Worm (Caenorhabditis elegans) whole organism, L3 larva: ENCODE measurements around the gene arx-6.

Experiments
- R02D3.7 ChIP-seq: fragments of 150-350 bp; optimal IDR thresholded peaks from 2 replicates; lab custom pipeline; 2014; ENCODE audit warnings: missing biosample characterization, missing genetic modification characterization
- ZK546.5 ChIP-seq: sonication (generic microtip); optimal IDR thresholded peaks from 2 replicates; lab custom pipeline; 2017; ENCODE audit warnings: missing biosample characterization, missing genetic modification characterization
- aly-2 ChIP-seq: fragments of 150-350 bp; optimal IDR thresholded peaks from 2 replicates; lab custom pipeline; 2014; ENCODE audit warnings: missing biosample characterization, missing genetic modification characterization
- ama-1 ChIP-seq: fragments of 150-350 bp; optimal IDR thresholded peaks from 2 replicates; lab custom pipeline; 2018
- ceh-16 ChIP-seq: sonication (generic microtip); optimal IDR thresholded peaks from 2 replicates; lab custom pipeline; 2017; ENCODE audit warnings: missing biosample characterization, missing genetic modification characterization
- ceh-28 ChIP-seq: fragments of 150-350 bp; optimal IDR thresholded peaks from 2 replicates; lab custom pipeline; 2014; ENCODE audit warnings: missing biosample characterization, missing genetic modification reagents, missing genetic modification characterization
- ceh-82 ChIP-seq: fragments of 150-350 bp; optimal IDR thresholded peaks from 2 replicates; lab custom pipeline; 2014; ENCODE audit warnings: missing biosample characterization, missing genetic modification characterization
- ceh-9 ChIP-seq: sonication (generic microtip); optimal IDR thresholded peaks from 2 replicates; lab custom pipeline; 2018; ENCODE audit warnings: missing biosample characterization, missing genetic modification characterization
- daf-12 ChIP-seq: fragments of 150-350 bp; optimal IDR thresholded peaks from 2 replicates; lab custom pipeline; 2014; ENCODE audit warnings: missing biosample characterization, missing genetic modification reagents, missing genetic modification characterization
- egl-27 ChIP-seq: sonication (generic microtip); optimal IDR thresholded peaks from 4 replicates; lab custom pipeline; 2017; ENCODE audit warnings: missing biosample characterization, missing genetic modification reagents, missing genetic modification characterization
- egl-5 ChIP-seq: fragments of 150-350 bp; optimal IDR thresholded peaks from 2 replicates; lab custom pipeline; 2017; ENCODE audit warnings: missing biosample characterization, missing genetic modification reagents, missing genetic modification characterization, inconsistent platforms
- elt-1 ChIP-seq: fragments of 150-350 bp; optimal IDR thresholded peaks from 2 replicates; lab custom pipeline; 2014; ENCODE audit warnings: missing biosample characterization, missing genetic modification characterization
- elt-2 ChIP-seq: sonication (generic microtip); optimal IDR thresholded peaks from 2 replicates; lab custom pipeline; 2016; ENCODE audit warnings: missing genetic modification reagents, mild to moderate bottlenecking, missing genetic modification characterization, missing compliant biosample characterization
- elt-3 ChIP-seq, 3 experiments: fragments of 150-350 bp in 1 of 3; sonication (generic microtip) in 2 of 3; optimal IDR thresholded peaks; 2 replicates in 2 of 3; 4 replicates in 1 of 3; lab custom pipeline; 2014 to 2017; ENCODE audit warnings: missing biosample characterization in 3 of 3, missing genetic modification characterization in 3 of 3
- eor-1 ChIP-seq, 2 experiments: fragments of 150-350 bp; optimal IDR thresholded peaks; 2 replicates each; lab custom pipeline; 2014 to 2018; ENCODE audit warnings: missing biosample characterization in 2 of 2, missing genetic modification characterization in 2 of 2
- fkh-10 ChIP-seq: sonication (generic microtip); optimal IDR thresholded peaks from 2 replicates; lab custom pipeline; 2017; ENCODE audit warnings: missing biosample characterization, missing genetic modification reagents, missing genetic modification characterization
- fkh-2 ChIP-seq: fragments of 150-350 bp; optimal IDR thresholded peaks from 2 replicates; lab custom pipeline; 2014; ENCODE audit warnings: missing biosample characterization, missing genetic modification reagents, missing genetic modification characterization
- fos-1 ChIP-seq: fragments of 150-350 bp; optimal IDR thresholded peaks from 2 replicates; lab custom pipeline; 2014; ENCODE audit warnings: missing biosample characterization, missing genetic modification characterization
- hmg-11 ChIP-seq: sonication (generic microtip); optimal IDR thresholded peaks from 2 replicates; lab custom pipeline; 2016; ENCODE audit warnings: missing genetic modification characterization, missing compliant biosample characterization
- jun-1 ChIP-seq: fragments of 150-350 bp; optimal IDR thresholded peaks from 2 replicates; lab custom pipeline; 2014; ENCODE audit warnings: missing biosample characterization, missing genetic modification reagents, missing genetic modification characterization
- lin-15B ChIP-seq: fragments of 150-350 bp; optimal IDR thresholded peaks from 2 replicates; lab custom pipeline; 2014; ENCODE audit warnings: missing biosample characterization, missing genetic modification characterization
- lin-39 ChIP-seq: fragments of 150-350 bp; optimal IDR thresholded peaks from 2 replicates; lab custom pipeline; 2018; ENCODE audit warnings: missing biosample characterization, missing genetic modification reagents, missing genetic modification characterization
- lsy-12 ChIP-seq: sonication (generic microtip); optimal IDR thresholded peaks from 2 replicates; lab custom pipeline; 2016; ENCODE audit warnings: mild to moderate bottlenecking, missing genetic modification characterization, missing compliant biosample characterization
- mdl-1 ChIP-seq: fragments of 150-350 bp; optimal IDR thresholded peaks from 2 replicates; lab custom pipeline; 2014; ENCODE audit warnings: missing biosample characterization, missing genetic modification characterization
- mml-1 ChIP-seq: fragments of 150-350 bp; sonication (generic microtip); optimal IDR thresholded peaks from 3 replicates; lab custom pipeline; 2014; ENCODE audit warnings: missing biosample characterization, missing genetic modification characterization
- nfya-1 ChIP-seq: sonication (generic microtip); optimal IDR thresholded peaks from 2 replicates; lab custom pipeline; 2017; ENCODE audit warnings: missing genetic modification characterization, mild to moderate bottlenecking, missing compliant biosample characterization, antibody characterized with exemption, moderate library complexity; ENCODE audit not compliant: insufficient read depth
- nhr-11 ChIP-seq: fragments of 150-350 bp; optimal IDR thresholded peaks from 2 replicates; lab custom pipeline; 2014; ENCODE audit warnings: missing biosample characterization, missing genetic modification characterization
- nhr-12 ChIP-seq: fragments of 150-350 bp; optimal IDR thresholded peaks from 2 replicates; lab custom pipeline; 2014; ENCODE audit warnings: missing biosample characterization, missing genetic modification characterization
- nhr-23 ChIP-seq: fragments of 150-350 bp; optimal IDR thresholded peaks from 2 replicates; lab custom pipeline; 2014; ENCODE audit warnings: missing biosample characterization, missing genetic modification reagents, missing genetic modification characterization
- nhr-237 ChIP-seq: fragments of 150-350 bp; optimal IDR thresholded peaks from 2 replicates; lab custom pipeline; 2014; ENCODE audit warnings: missing biosample characterization, missing genetic modification characterization
- nhr-25 ChIP-seq: sonication (generic microtip); optimal IDR thresholded peaks from 2 replicates; lab custom pipeline; 2017; ENCODE audit warnings: missing biosample characterization, missing genetic modification characterization
- nhr-28 ChIP-seq: fragments of 150-350 bp; optimal IDR thresholded peaks from 2 replicates; lab custom pipeline; 2014; ENCODE audit warnings: missing biosample characterization, missing genetic modification characterization
- nhr-43 ChIP-seq: sonication (generic microtip); optimal IDR thresholded peaks from 2 replicates; lab custom pipeline; 2016; ENCODE audit warnings: mild to moderate bottlenecking, missing genetic modification characterization, missing compliant biosample characterization; ENCODE audit not compliant: poor library complexity, severe bottlenecking
- nhr-67 ChIP-seq: fragments of 150-350 bp; optimal IDR thresholded peaks from 2 replicates; lab custom pipeline; 2014; ENCODE audit warnings: missing biosample characterization, missing genetic modification characterization
- nhr-76 ChIP-seq: fragments of 150-350 bp; sonication (generic microtip); optimal IDR thresholded peaks from 5 replicates; lab custom pipeline; 2014; ENCODE audit warnings: missing biosample characterization, missing genetic modification characterization
- nhr-77 ChIP-seq: fragments of 150-350 bp; optimal IDR thresholded peaks from 2 replicates; lab custom pipeline; 2014; ENCODE audit warnings: missing biosample characterization, missing genetic modification characterization
- pha-4 ChIP-seq: fragments of 150-350 bp; optimal IDR thresholded peaks from 2 replicates; lab custom pipeline; 2014; ENCODE audit warnings: missing biosample characterization, missing genetic modification reagents, missing genetic modification characterization
- pqm-1 ChIP-seq: fragments of 150-350 bp; optimal IDR thresholded peaks from 2 replicates; lab custom pipeline; 2017; ENCODE audit warnings: missing biosample characterization, missing genetic modification characterization, inconsistent platforms
- sea-2 ChIP-seq: fragments of 150-350 bp; sonication (generic microtip); optimal IDR thresholded peaks from 4 replicates; lab custom pipeline; 2014; ENCODE audit warnings: missing biosample characterization, missing genetic modification reagents, missing genetic modification characterization
- skn-1 ChIP-seq: fragments of 150-350 bp; optimal IDR thresholded peaks from 2 replicates; lab custom pipeline; 2014; ENCODE audit warnings: missing biosample characterization, missing genetic modification characterization
- snpc-4 ChIP-seq: fragments of 150-350 bp; optimal IDR thresholded peaks from 2 replicates; lab custom pipeline; 2014; ENCODE audit warnings: missing biosample characterization, missing genetic modification characterization
- tbx-2 ChIP-seq: sonication (generic microtip); optimal IDR thresholded peaks from 2 replicates; lab custom pipeline; 2016; ENCODE audit warnings: mild to moderate bottlenecking, missing genetic modification characterization, missing compliant biosample characterization
- unc-39 ChIP-seq: sonication (generic microtip); optimal IDR thresholded peaks from 4 replicates; lab custom pipeline; 2017; ENCODE audit warnings: missing biosample characterization, missing genetic modification characterization
- unc-62 ChIP-seq: fragments of 150-350 bp; sonication (generic microtip); optimal IDR thresholded peaks from 4 replicates; lab custom pipeline; 2014; ENCODE audit warnings: missing biosample characterization, missing genetic modification reagents, missing genetic modification characterization
- zag-1 ChIP-seq: fragments of 150-350 bp; optimal IDR thresholded peaks from 2 replicates; lab custom pipeline; 2014; ENCODE audit warnings: missing biosample characterization, missing genetic modification characterization
- ztf-11 ChIP-seq: fragments of 150-350 bp; optimal IDR thresholded peaks from 2 replicates; lab custom pipeline; 2014; ENCODE audit warnings: missing biosample characterization, missing genetic modification characterization
- ztf-4 ChIP-seq: fragments of 150-350 bp; optimal IDR thresholded peaks from 2 replicates; lab custom pipeline; 2014; ENCODE audit warnings: missing biosample characterization, missing genetic modification characterization

Gene arx-6

ce11 chrIII:4906896-4907295 is 28.4 kb downstream of the arx-6 start, which contains the start of gene rom-1:
TSS of gene rom-1 (plus strand) at chrIII:4907196.
- TF ChIP-seq nhr-12 (tag; lab: Kevin White, UChicago) = no peak
- TF ChIP-seq ZK546.5 = no peak
- no peak for TF ChIP-seq nhr-28 (tag; lab: Kevin White, UChicago)
- no peak for TF ChIP-seq lsy-12 (tag; lab: Kevin White, UChicago)
- no peak for TF ChIP-seq zag-1 (tag; lab: Kevin White, UChicago)

- TF ChIP-seq unc-62 (GFP tag; lab: Kevin White, UChicago) (no peak), unc-39 (tag; lab: Kevin White, UChicago) (no peak)
Observed at ce11 chrIII:4909938-4910337, 31.5 kb downstream of the arx-6 start, which contains the start of gene F26F4.12. TSS of gene F26F4.12 (minus strand) at chrIII:4910038.

ce11 chrIII:4910956-4911355 is 32.5 kb downstream of the arx-6 start, which contains the start of gene F26F4.2:
TSS of gene F26F4.2 (plus strand) at chrIII:4911256.
- TF ChIP-seq nhr-11 (tag; lab: Kevin White, UChicago) (no peak), nhr-43 (tag; lab: Kevin White, UChicago) (no peak), skn-1 (tag; lab: Kevin White, UChicago) (no peak)

ce11 chrIII:4912317-4912716 is 33.9 kb downstream of the arx-6 start, which contains the start of the genes F26F4.9 and cee-1:
TSS of gene F26F4.9 (minus strand) at chrIII:4912521.
TSS of gene cee-1 (plus strand) at chrIII:4912699.
- TF ChIP-seq nhr-237 (tag; lab: Kevin White, UChicago) (no peak), egl-27 (no peak), mdl-1 (no peak), hmg-11 (tag; lab: Kevin White, UChicago) (peak; percentile 33), skn-1 (tag; lab: Kevin White, UChicago) (no peak), ZK546.5 (no peak), nhr-25 (tag; lab: Kevin White, UChicago) (no peak), pha-4 (tag; lab: Kevin White, UChicago) (peak; percentile 71), elt-2 (tag; lab: Kevin White, UChicago) (peak; percentile 6), ceh-28 (no peak), ama-1 (lab: Kevin White, UChicago) (no peak), ztf-11 (tag; lab: Kevin White, UChicago) (no peak), lsy-12 (tag; lab: Kevin White, UChicago) (no peak), nhr-77 (no peak), ceh-82 (no peak), fkh-10 (no peak), lin-15B (tag; lab: Kevin White, UChicago) (peak; percentile 80), mml-1 (no peak), snpc-4 (tag; lab: Kevin White, UChicago) (peak; percentile 53), lin-39 (tag; lab: Kevin White, UChicago) (no peak), unc-39 (tag; lab: Kevin White, UChicago) (no peak), fos-1 (tag; lab: Kevin White, UChicago) (no peak), nhr-28 (tag; lab: Kevin White, UChicago) (no peak), nhr-43 (tag; lab: Kevin White, UChicago) (peak; percentile 90), elt-1 (tag; lab: Kevin White, UChicago) (no peak), tbx-2 (no peak), R02D3.7 (tag; lab: Kevin White, UChicago) (no peak), elt-3 (tag; optimal IDR thresholded peaks at IDR 0.05; lab: Kevin White, UChicago) (no peak), nhr-23 (peak; percentile 48), nfya-1 (tag; lab: Kevin White, UChicago) (peak; percentile 65), aly-2 (tag; lab: Kevin White, UChicago) (no peak), unc-62 (GFP tag; lab: Kevin White, UChicago) (no peak), nhr-67 (tag; lab: Kevin White, UChicago) (no peak), jun-1 (tag; lab: Kevin White, UChicago) (peak; percentile 22), ceh-9 (tag; lab: Kevin White, UChicago) (no peak), pqm-1 (peak; percentile 43), nhr-12 (tag; lab: Kevin White, UChicago) (no peak), ceh-16 (tag; lab: Kevin White, UChicago) (no peak), zag-1 (tag; lab: Kevin White, UChicago) (no peak), ztf-4 (tag; lab: Kevin White, UChicago) (no peak), egl-5 (tag; lab: Kevin White, UChicago) (no peak), nhr-11 (tag; lab: Kevin White, UChicago) (no peak), fkh-2 (no peak), sea-2 (GFP tag; lab: Kevin White, UChicago) (no peak), eor-1 (tag; optimal IDR thresholded peaks at IDR 0.05; lab: Kevin White, UChicago) (no peak), daf-12 (tag; lab: Kevin White, UChicago) (no peak), nhr-76 (tag; lab: Kevin White, UChicago) (no peak)
- TF ChIP-seq, all 47 proteins: peak for 10
